Worm (Caenorhabditis elegans) whole organism, midembryonic: ENCODE results near the gene fbxb-63.

Source experiments
- T22C8.4 ChIP-seq: fragments of 200-800 bp; sonication (Bioruptor generic); IDR thresholded peaks from 2 replicates; pipeline ENCODE4 v1.3.6; 2022; ENCODE audit warnings: missing genetic modification characterization, missing compliant biosample characterization
- cog-1 ChIP-seq: sonication (generic microtip); optimal IDR thresholded peaks from 2 replicates; lab custom pipeline; 2016; ENCODE audit warnings: missing genetic modification characterization, missing compliant biosample characterization
- med-1 ChIP-seq: sonication (generic microtip); optimal IDR thresholded peaks from 2 replicates; lab custom pipeline; 2017; ENCODE audit warnings: missing genetic modification characterization, mild to moderate bottlenecking, missing compliant biosample characterization, antibody characterized with exemption, missing genetic modification reagents; ENCODE audit not compliant: insufficient read depth
- tab-1 ChIP-seq: fragments of 200-800 bp; sonication (Bioruptor generic); IDR thresholded peaks from 2 replicates; pipeline ENCODE4 v1.3.6; 2022; ENCODE audit warnings: missing genetic modification characterization, missing compliant biosample characterization
- ztf-29 ChIP-seq: fragments of 200-800 bp; sonication (Bioruptor generic); IDR thresholded peaks from 2 replicates; pipeline ENCODE4 v1.3.6; 2022; ENCODE audit warnings: missing genetic modification reagents, missing genetic modification characterization, missing compliant biosample characterization

DNA sequence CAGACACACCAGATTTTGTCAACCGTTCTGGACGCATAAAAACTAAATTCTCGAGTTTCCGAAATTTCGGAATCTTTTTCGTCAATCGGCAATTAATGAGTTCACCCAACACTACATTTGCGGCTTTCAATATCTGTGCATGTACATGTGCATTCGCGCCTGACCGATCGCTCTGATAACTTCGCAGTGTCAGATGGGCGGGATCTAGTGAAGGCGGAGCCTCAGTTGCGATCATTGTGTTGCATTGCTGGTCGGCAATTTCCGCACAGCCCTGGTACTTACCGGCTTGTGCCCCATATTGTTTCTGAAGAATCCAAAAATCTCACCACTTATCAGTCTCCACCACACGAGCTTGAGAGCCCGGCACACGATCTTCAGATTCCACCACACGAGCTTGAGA lies 42.8 kb downstream of the fbxb-63 start:
- TF ChIP-seq med-1 (GFP tag; lab: Kevin White, UChicago), result no peak
- TF ChIP-seq ztf-29 (GFP tag; lab: Robert Waterston, UW), result no peak
- TF ChIP-seq T22C8.4 (GFP tag; lab: Robert Waterston, UW), result no peak
- TF ChIP-seq cog-1 (tag; lab: Kevin White, UChicago), result no peak
- no peak for TF ChIP-seq tab-1 (GFP tag; lab: Robert Waterston, UW)
